Fruit fly (Drosophila melanogaster) whole organism, embryonic: ENCODE data around the gene Sas-6.

Source experiments
- BEAF-32 ChIP-seq: fragments of 200-800 bp; sonication (Bioruptor generic); optimal IDR thresholded peaks from 3 replicates; lab custom pipeline; 2017; ENCODE audit warnings: missing biosample characterization, missing genetic modification characterization, mild to moderate bottlenecking, moderate library complexity, missing genetic modification reagents
- CG12236 ChIP-seq: fragments of 200-800 bp; sonication (Bioruptor generic); optimal IDR thresholded peaks from 2 replicates; lab custom pipeline; 2016; ENCODE audit warnings: missing biosample characterization, missing genetic modification characterization
- CG12942 ChIP-seq: fragments of 200-800 bp; sonication (Bioruptor generic); optimal IDR thresholded peaks from 3 replicates; lab custom pipeline; 2016; ENCODE audit warnings: missing biosample characterization, missing genetic modification characterization
- CG13287 ChIP-seq: fragments of 200-800 bp; sonication (Bioruptor generic); IDR thresholded peaks from 2 replicates; pipeline ENCODE4 v1.3.6; 2022; ENCODE audit warnings: missing biosample characterization, missing genetic modification characterization; ENCODE audit not compliant: partially characterized antibody
- CG13894 ChIP-seq: fragments of 200-800 bp; sonication (Bioruptor generic); optimal IDR thresholded peaks from 3 replicates; lab custom pipeline; 2018; ENCODE audit warnings: missing biosample characterization, mild to moderate bottlenecking, missing genetic modification characterization, moderate library complexity
- CG14441 ChIP-seq: fragments of 200-800 bp; sonication (Bioruptor generic); IDR thresholded peaks from 2 replicates; pipeline ENCODE4 v1.3.6; 2022; ENCODE audit warnings: missing biosample characterization, missing genetic modification characterization
- CG15514 ChIP-seq: fragments of 200-800 bp; sonication (Bioruptor generic); optimal IDR thresholded peaks from 3 replicates; lab custom pipeline; 2017; ENCODE audit warnings: missing biosample characterization, missing genetic modification characterization, mild to moderate bottlenecking, moderate library complexity, missing genetic modification reagents
- CG16813 ChIP-seq: fragments of 200-800 bp; sonication (Bioruptor generic); IDR thresholded peaks from 3 replicates; pipeline ENCODE4 v1.3.6; 2022; ENCODE audit warnings: missing biosample characterization, missing genetic modification characterization; ENCODE audit not compliant: partially characterized antibody
- CG2116 ChIP-seq: fragments of 200-800 bp; sonication (Bioruptor generic); optimal IDR thresholded peaks from 3 replicates; lab custom pipeline; 2018; ENCODE audit warnings: missing biosample characterization, mild to moderate bottlenecking, missing genetic modification characterization
- CG34224 ChIP-seq: fragments of 200-800 bp; sonication (Bioruptor generic); IDR thresholded peaks from 3 replicates; pipeline ENCODE4 v1.3.6; 2022; ENCODE audit warnings: missing biosample characterization, missing genetic modification characterization; ENCODE audit not compliant: partially characterized antibody
- CG43689 ChIP-seq: fragments of 200-800 bp; sonication (Bioruptor generic); IDR thresholded peaks from 2 replicates; pipeline ENCODE4 v1.3.6; 2022; ENCODE audit warnings: missing biosample characterization, missing genetic modification characterization
- CG4424 ChIP-seq: fragments of 200-800 bp; sonication (Bioruptor generic); optimal IDR thresholded peaks from 3 replicates; lab custom pipeline; 2016; ENCODE audit warnings: missing biosample characterization, missing genetic modification characterization
- CG5245 ChIP-seq: fragments of 200-800 bp; sonication (Bioruptor generic); optimal IDR thresholded peaks from 3 replicates; lab custom pipeline; 2016; ENCODE audit warnings: missing biosample characterization, missing genetic modification characterization
- CG6765 ChIP-seq: fragments of 200-800 bp; sonication (Bioruptor generic); optimal IDR thresholded peaks from 3 replicates; lab custom pipeline; 2017; ENCODE audit warnings: missing biosample characterization, mild to moderate bottlenecking, missing genetic modification characterization
- CG6813 ChIP-seq: fragments of 200-800 bp; sonication (Bioruptor generic); optimal IDR thresholded peaks from 2 replicates; lab custom pipeline; 2017; ENCODE audit warnings: missing biosample characterization, missing genetic modification characterization, mild to moderate bottlenecking, moderate library complexity, missing genetic modification reagents
- CG9609 ChIP-seq: fragments of 200-800 bp; sonication (Bioruptor generic); optimal IDR thresholded peaks from 3 replicates; lab custom pipeline; 2016; ENCODE audit warnings: missing biosample characterization, missing genetic modification characterization
- Dll ChIP-seq: fragments of 200-800 bp; sonication (Bioruptor generic); IDR thresholded peaks from 4 replicates; pipeline ENCODE4 v1.3.6; 2022; ENCODE audit warnings: missing biosample characterization, missing genetic modification characterization; ENCODE audit not compliant: partially characterized antibody
- Dp ChIP-seq: fragments of 200-800 bp; sonication (Bioruptor generic); optimal IDR thresholded peaks from 2 replicates; lab custom pipeline; 2018; ENCODE audit warnings: missing biosample characterization, mild to moderate bottlenecking, missing genetic modification characterization, moderate library complexity
- Dref ChIP-seq: fragments of 200-800 bp; sonication (Bioruptor generic); IDR thresholded peaks from 2 replicates; pipeline ENCODE4 v1.3.6; 2022; ENCODE audit warnings: missing biosample characterization, missing genetic modification characterization
- E2f2 ChIP-seq: fragments of 200-800 bp; sonication (Bioruptor generic); IDR thresholded peaks from 2 replicates; pipeline ENCODE4 v1.3.6; 2022; ENCODE audit warnings: missing biosample characterization, missing genetic modification characterization
- Fer1 ChIP-seq: fragments of 200-800 bp; sonication (Bioruptor generic); optimal IDR thresholded peaks from 2 replicates; lab custom pipeline; 2017; ENCODE audit warnings: missing biosample characterization, mild to moderate bottlenecking, missing genetic modification characterization
- HLH4C ChIP-seq: fragments of 200-800 bp; sonication (Bioruptor generic); IDR thresholded peaks from 3 replicates; pipeline ENCODE4 v1.3.6; 2022; ENCODE audit warnings: missing biosample characterization, missing genetic modification characterization; ENCODE audit not compliant: partially characterized antibody
- MBD-R2 ChIP-seq: fragments of 200-800 bp; sonication (Bioruptor generic); IDR thresholded peaks from 2 replicates; pipeline ENCODE4 v1.3.6; 2022; ENCODE audit warnings: missing biosample characterization, missing genetic modification characterization
- MESR4 ChIP-seq: fragments of 200-800 bp; sonication (Bioruptor generic); optimal IDR thresholded peaks from 2 replicates; lab custom pipeline; 2018; ENCODE audit warnings: missing biosample characterization, mild to moderate bottlenecking, missing genetic modification characterization, moderate library complexity
- Mad ChIP-seq: fragments of 200-800 bp; sonication (Bioruptor generic); optimal IDR thresholded peaks from 2 replicates; lab custom pipeline; 2016; ENCODE audit warnings: missing biosample characterization, missing genetic modification characterization
- Med ChIP-seq: fragments of 200-800 bp; sonication (Bioruptor generic); peaks from one replicate; lab custom pipeline; 2016; ENCODE audit warnings: missing biosample characterization, missing genetic modification characterization, mild to moderate bottlenecking, inconsistent platforms, moderate library complexity
- Pdp1 ChIP-seq, 2 experiments: fragments of 200-800 bp; sonication (Bioruptor generic); optimal IDR thresholded peaks; 3 replicates each; lab custom pipeline; 2016; ENCODE audit warnings: missing biosample characterization in 2 of 2, missing genetic modification characterization in 2 of 2, mild to moderate bottlenecking in 1 of 2, moderate library complexity in 1 of 2
- Scr ChIP-seq: fragments of 200-800 bp; sonication (Bioruptor generic); IDR thresholded peaks from 2 replicates; pipeline ENCODE4 v1.3.6; 2022; ENCODE audit warnings: missing biosample characterization, missing genetic modification characterization; ENCODE audit not compliant: partially characterized antibody
- Sry-δ ChIP-seq: fragments of 200-800 bp; sonication (Bioruptor generic); optimal IDR thresholded peaks from 2 replicates; lab custom pipeline; 2016; ENCODE audit warnings: missing biosample characterization, missing genetic modification characterization
- YL-1 ChIP-seq: fragments of 200-800 bp; sonication (Bioruptor generic); optimal IDR thresholded peaks from 3 replicates; lab custom pipeline; 2017; ENCODE audit warnings: missing biosample characterization, mild to moderate bottlenecking, missing genetic modification characterization
- az2 ChIP-seq: fragments of 200-800 bp; sonication (Bioruptor generic); optimal IDR thresholded peaks from 3 replicates; lab custom pipeline; 2016; ENCODE audit warnings: missing biosample characterization, missing genetic modification characterization
- bigmax ChIP-seq: fragments of 200-800 bp; sonication (Bioruptor generic); optimal IDR thresholded peaks from 2 replicates; lab custom pipeline; 2018; ENCODE audit warnings: missing biosample characterization, mild to moderate bottlenecking, missing genetic modification characterization
- crp ChIP-seq, 2 experiments: fragments of 200-800 bp; sonication (Bioruptor generic); optimal IDR thresholded peaks; 2 replicates in 1 of 2; 3 replicates in 1 of 2; lab custom pipeline; 2017; ENCODE audit warnings: missing biosample characterization in 2 of 2, missing genetic modification characterization in 2 of 2, mild to moderate bottlenecking in 1 of 2, moderate library complexity in 1 of 2
- gfzf ChIP-seq: fragments of 200-800 bp; sonication (Bioruptor generic); optimal IDR thresholded peaks from 2 replicates; lab custom pipeline; 2016; ENCODE audit warnings: missing biosample characterization, mild to moderate bottlenecking, missing genetic modification characterization, moderate library complexity
- grn ChIP-seq: fragments of 200-800 bp; sonication (Bioruptor generic); optimal IDR thresholded peaks from 3 replicates; lab custom pipeline; 2017; ENCODE audit warnings: missing biosample characterization, missing genetic modification characterization
- pzg ChIP-seq: fragments of 200-800 bp; sonication (Bioruptor generic); optimal IDR thresholded peaks from 3 replicates; lab custom pipeline; 2018; ENCODE audit warnings: missing biosample characterization, mild to moderate bottlenecking, missing genetic modification characterization, moderate library complexity
- schlank ChIP-seq: fragments of 200-800 bp; sonication (Bioruptor generic); optimal IDR thresholded peaks from 2 replicates; lab custom pipeline; 2018; ENCODE audit warnings: missing biosample characterization, mild to moderate bottlenecking, missing genetic modification characterization
- unc-4 ChIP-seq: fragments of 200-800 bp; sonication (Bioruptor generic); IDR thresholded peaks from 2 replicates; pipeline ENCODE4 v1.3.6; 2022; ENCODE audit warnings: missing biosample characterization, missing genetic modification characterization; ENCODE audit not compliant: partially characterized antibody

The Sas-6 gene

dm6 chr3R:29993134-29993533, 2.0 kb upstream of the Sas-6 start, which contains the start of gene Acph-1:
Gene Acph-1 (minus strand): TSS chr3R:29993411.
- TF ChIP-seq bigmax = peak; percentile 32
- TF ChIP-seq E2f2 (GFP tag; lab: Robert Waterston, UW) = peak; percentile 86
- TF ChIP-seq CG13287 (GFP tag; lab: Robert Waterston, UW) = peak; percentile 36; the same call in 1 of the 2 replicates
- TF ChIP-seq pzg (GFP tag; lab: Kevin White, UChicago) = peak; percentile 40
- 0 out of 3 replicates have a peak, but pooled peaks have one; percentile 24 for TF ChIP-seq CG16813 (GFP tag; lab: Robert Waterston, UW)
- no peak for TF ChIP-seq grn
- 0 out of 4 replicates have a peak, but pooled peaks have one; percentile 32 for TF ChIP-seq Dll
- 0 out of 3 replicates have a peak, but pooled peaks have one; percentile 40 for TF ChIP-seq CG34224 (GFP tag; lab: Robert Waterston, UW)
- TF ChIP-seq Dref (GFP tag; lab: Robert Waterston, UW) = peak; percentile 69
- no peak for TF ChIP-seq CG6813 (GFP tag; lab: Kevin White, UChicago)
- no peak for TF ChIP-seq CG12942 (GFP tag; lab: Kevin White, UChicago)
- TF ChIP-seq Med (GFP tag; lab: Kevin White, UChicago) = peak; percentile 62
- peak; percentile 98 for TF ChIP-seq CG2116 (GFP tag; lab: Kevin White, UChicago)
- TF ChIP-seq gfzf = peak; percentile 4
- TF ChIP-seq Scr (GFP tag; lab: Robert Waterston, UW) = no peak
- no peak for TF ChIP-seq Mad (GFP tag; lab: Kevin White, UChicago)
- peak; percentile 45; the same call in 1 of the 3 replicates for TF ChIP-seq HLH4C
- no peak for TF ChIP-seq az2
- no peak for TF ChIP-seq CG43689
- TF ChIP-seq unc-4 (GFP tag; lab: Robert Waterston, UW) = peak; percentile 22; the same call in 1 of the 2 replicates
- no peak for TF ChIP-seq CG14441 (GFP tag; lab: Robert Waterston, UW)
- peak; percentile 55 for TF ChIP-seq CG13894 (tag; lab: Kevin White, UChicago)
- TF ChIP-seq schlank (tag; lab: Kevin White, UChicago) = no peak
- TF ChIP-seq Dp (GFP tag; lab: Kevin White, UChicago) = peak; percentile 82
- TF ChIP-seq Sry-δ (GFP tag; lab: Kevin White, UChicago) = peak; percentile 46
- no peak for TF ChIP-seq CG9609 (GFP tag; lab: Kevin White, UChicago)
- peak in 1 of 2 experiments; percentile 52 for TF ChIP-seq Pdp1 (GFP tag; optimal IDR thresholded peaks at IDR 0.05; lab: Kevin White, UChicago)
- TF ChIP-seq Fer1 (GFP tag; lab: Kevin White, UChicago) = peak; percentile 24
- TF ChIP-seq CG5245 (GFP tag; lab: Kevin White, UChicago) = no peak
- peak; percentile 86 for TF ChIP-seq CG15514 (GFP tag; lab: Kevin White, UChicago)
- TF ChIP-seq CG12236 (GFP tag; lab: Kevin White, UChicago) = no peak
- TF ChIP-seq MBD-R2 (GFP tag; lab: Robert Waterston, UW) = peak; percentile 41
- no peak for TF ChIP-seq CG4424
- TF ChIP-seq MESR4 (GFP tag; lab: Kevin White, UChicago) = peak; percentile 62
- TF ChIP-seq crp (GFP tag; optimal IDR thresholded peaks at IDR 0.05; lab: Kevin White, UChicago) = peak in 1 of 2 experiments; percentile 21
- TF ChIP-seq BEAF-32 = peak; percentile 17
- peak; percentile 9 for TF ChIP-seq CG6765 (GFP tag; lab: Kevin White, UChicago)
- TF ChIP-seq YL-1 (GFP tag; lab: Kevin White, UChicago) = peak; percentile 18
